Worm (Caenorhabditis elegans) whole organism, L4 larva: Measurements from ENCODE around the gene atf-8.
A peak's percentile ranks its signal among the peaks of the same experiment; 100 is the strongest.

Experiments used
- D1046.2 ChIP-seq: fragments of 200-800 bp; sonication (Bioruptor generic); IDR thresholded peaks from 2 replicates; pipeline ENCODE4 v1.3.6; 2022; ENCODE audit warnings: missing genetic modification characterization, missing compliant biosample characterization
- T20F7.1 ChIP-seq: fragments of 200-800 bp; sonication (Bioruptor generic); optimal IDR thresholded peaks from 2 replicates; lab custom pipeline; 2018; ENCODE audit warnings: mild to moderate bottlenecking, missing genetic modification characterization, missing compliant biosample characterization
- T26A8.4 ChIP-seq: fragments of 200-800 bp; sonication (Bioruptor generic); IDR thresholded peaks from 2 replicates; pipeline ENCODE4 v1.3.6; 2022; ENCODE audit warnings: missing genetic modification characterization, missing compliant biosample characterization
- Y75B8A.6 ChIP-seq: fragments of 200-800 bp; sonication (Bioruptor generic); IDR thresholded peaks from 2 replicates; pipeline ENCODE4 v1.3.6; 2022; ENCODE audit warnings: missing genetic modification reagents, missing genetic modification characterization, missing compliant biosample characterization
- aha-1 ChIP-seq: fragments of 150-350 bp; peaks from one replicate; lab custom pipeline; 2014; ENCODE audit warnings: missing biosample characterization, missing genetic modification characterization
- aly-2 ChIP-seq: sonication (generic microtip); optimal IDR thresholded peaks from 2 replicates; lab custom pipeline; 2018; ENCODE audit warnings: missing biosample characterization, missing genetic modification characterization
- ama-1 ChIP-seq: fragments of 150-350 bp; optimal IDR thresholded peaks from 2 replicates; lab custom pipeline; 2014; ENCODE audit warnings: inconsistent platforms, mixed read lengths
- arid-1 ChIP-seq: fragments of 200-800 bp; sonication (Bioruptor generic); conservative IDR thresholded peaks from 2 replicates; pipeline ENCODE4 v1.3.6; 2022; ENCODE audit warnings: missing genetic modification reagents, missing genetic modification characterization, missing compliant biosample characterization
- attf-4 ChIP-seq: sonication (generic microtip); optimal IDR thresholded peaks from 3 replicates; lab custom pipeline; 2017; ENCODE audit warnings: missing biosample characterization, missing genetic modification characterization
- ceh-20 ChIP-seq: fragments of 200-800 bp; sonication (Bioruptor generic); IDR thresholded peaks from 2 replicates; pipeline ENCODE4 v1.3.6; 2022; ENCODE audit warnings: missing genetic modification reagents, missing genetic modification characterization, missing compliant biosample characterization
- ctbp-1 ChIP-seq: fragments of 200-800 bp; sonication (Bioruptor generic); IDR thresholded peaks from 2 replicates; pipeline ENCODE4 v1.3.6; 2022; ENCODE audit warnings: missing genetic modification reagents, missing genetic modification characterization, missing compliant biosample characterization
- egl-27 ChIP-seq: sonication (generic microtip); optimal IDR thresholded peaks from 3 replicates; lab custom pipeline; 2017; ENCODE audit warnings: missing biosample characterization, missing genetic modification reagents, missing genetic modification characterization
- lin-38 ChIP-seq: fragments of 200-800 bp; sonication (Bioruptor generic); IDR thresholded peaks from 2 replicates; pipeline ENCODE4 v1.3.6; 2022; ENCODE audit warnings: missing genetic modification reagents, missing genetic modification characterization, missing compliant biosample characterization
- lir-3 ChIP-seq: sonication (generic microtip); optimal IDR thresholded peaks from 2 replicates; lab custom pipeline; 2016; ENCODE audit warnings: mild to moderate bottlenecking, missing genetic modification characterization, missing compliant biosample characterization
- mdl-1 ChIP-seq, 2 experiments: fragments of 150-350 bp in 1 of 2; sonication (generic microtip) in 1 of 2; optimal IDR thresholded peaks; 2 replicates each; lab custom pipeline; 2014 to 2017; ENCODE audit warnings: missing biosample characterization in 2 of 2, missing genetic modification characterization in 2 of 2
- mes-2 ChIP-seq: sonication (generic microtip); optimal IDR thresholded peaks from 2 replicates; lab custom pipeline; 2016; ENCODE audit warnings: missing genotype, mild to moderate bottlenecking, missing genetic modification characterization, missing compliant biosample characterization; ENCODE audit not compliant: poor library complexity, severe bottlenecking
- mxl-2 ChIP-seq: fragments of 200-800 bp; sonication (Bioruptor generic); conservative IDR thresholded peaks from 2 replicates; pipeline ENCODE4 v1.3.6; 2022; ENCODE audit warnings: missing genetic modification reagents, missing genetic modification characterization, missing compliant biosample characterization
- nhr-76 ChIP-seq: fragments of 150-350 bp; optimal IDR thresholded peaks from 2 replicates; lab custom pipeline; 2014; ENCODE audit warnings: missing biosample characterization, missing genetic modification characterization
- pha-4 ChIP-seq, 2 experiments: fragments of 150-350 bp in 1 of 2; fragments of 200-800 bp in 1 of 2; sonication (Bioruptor generic) in 1 of 2; IDR thresholded peaks in 1 of 2; optimal IDR thresholded peaks in 1 of 2; 2 replicates each; pipeline versions ENCODE4 v1.3.6 to Lab custom; 2014 to 2022; ENCODE audit warnings: missing genetic modification characterization in 2 of 2, missing genetic modification reagents in 2 of 2, missing biosample characterization in 1 of 2, missing compliant biosample characterization in 1 of 2
- php-3 ChIP-seq: fragments of 200-800 bp; sonication (Bioruptor generic); IDR thresholded peaks from 2 replicates; pipeline ENCODE4 v1.3.6; 2022; ENCODE audit warnings: missing genetic modification reagents, missing genetic modification characterization, missing compliant biosample characterization
- rbr-2 ChIP-seq: sonication (generic microtip); optimal IDR thresholded peaks from 2 replicates; lab custom pipeline; 2016; ENCODE audit warnings: missing genotype, missing genetic modification characterization, missing compliant biosample characterization
- set-16 ChIP-seq: fragments of 200-800 bp; sonication (Bioruptor generic); IDR thresholded peaks from 2 replicates; pipeline ENCODE4 v1.3.6; 2022; ENCODE audit warnings: missing genetic modification reagents, missing genetic modification characterization, missing compliant biosample characterization
- skn-1 ChIP-seq: fragments of 150-350 bp; optimal IDR thresholded peaks from 2 replicates; lab custom pipeline; 2014; ENCODE audit warnings: missing biosample characterization, missing genetic modification characterization
- tra-1 ChIP-seq: fragments of 200-800 bp; sonication (Bioruptor generic); IDR thresholded peaks from 2 replicates; pipeline ENCODE4 v1.3.6; 2022; ENCODE audit warnings: missing genetic modification reagents, missing genetic modification characterization, missing compliant biosample characterization
- unc-62 ChIP-seq, 3 experiments: fragments of 150-350 bp in 1 of 3; sonication (generic microtip); optimal IDR thresholded peaks in 2 of 3; peaks in 1 of 3; 1 replicate in 1 of 3; 2 replicates in 2 of 3; lab custom pipeline; 2014 to 2017; ENCODE audit warnings: missing biosample characterization in 3 of 3, missing genetic modification characterization in 3 of 3, missing genetic modification reagents in 3 of 3, missing genotype in 1 of 3
- vab-7 ChIP-seq: fragments of 200-800 bp; sonication (Bioruptor generic); IDR thresholded peaks from 2 replicates; pipeline ENCODE4 v1.3.6; 2022; ENCODE audit warnings: missing genetic modification reagents, missing genetic modification characterization, missing compliant biosample characterization

atf-8 gene

ce11 chrV:6117013-6117412, 11.6 kb downstream of the atf-8 start:
- peak in 1 of 2 experiments; percentile 93 for TF ChIP-seq unc-62 (GFP tag; optimal IDR thresholded peaks at IDR 0.05 in 1 of 2; lab: Kevin White, UChicago)
- no peak for TF ChIP-seq unc-62 (tag; optimal IDR thresholded peaks at IDR 0.05; lab: Kevin White, UChicago)
- no peak for TF ChIP-seq D1046.2 (GFP tag; lab: Robert Waterston, UW)
- TF ChIP-seq, all 104 proteins: peak for 1

ce11 chrV:6120156-6120879, 14.9 kb downstream of the atf-8 start, which contains the start of gene ceh-49:
TSS of gene ceh-49 (minus strand) at chrV:6120206.
- TF ChIP-seq vab-7 (no peak), unc-62 (GFP tag; optimal IDR thresholded peaks at IDR 0.05 in 1 of 2; lab: Kevin White, UChicago) (peak in 1 of 2 experiments; percentile 27), unc-62 (tag; optimal IDR thresholded peaks at IDR 0.05; lab: Kevin White, UChicago) (no peak)

ce11 chrV:6121659-6122058, 16.3 kb downstream of the atf-8 start:
- TF ChIP-seq mxl-2 (GFP tag; lab: Robert Waterston, UW) (no peak), rbr-2 (tag; lab: Kevin White, UChicago) (no peak), unc-62 (GFP tag; optimal IDR thresholded peaks at IDR 0.05 in 1 of 2; lab: Kevin White, UChicago) (peak in 1 of 2 experiments; percentile 94), unc-62 (tag; optimal IDR thresholded peaks at IDR 0.05; lab: Kevin White, UChicago) (no peak)

- TF ChIP-seq ama-1 (lab: Kevin White, UChicago), result no peak
- TF ChIP-seq lin-38 (GFP tag; lab: Robert Waterston, UW), result no peak
- TF ChIP-seq nhr-76 (tag; lab: Kevin White, UChicago), result no peak
- peak in 1 of 2 experiments; percentile 93 for TF ChIP-seq unc-62 (GFP tag; optimal IDR thresholded peaks at IDR 0.05 in 1 of 2; lab: Kevin White, UChicago)
- no peak for TF ChIP-seq unc-62 (tag; optimal IDR thresholded peaks at IDR 0.05; lab: Kevin White, UChicago)
- no peak for TF ChIP-seq T26A8.4 (GFP tag; lab: Robert Waterston, UW)
Observed at ce11 chrV:6128355-6128754, 22.9 kb downstream of the atf-8 start.

- TF ChIP-seq mxl-2 (GFP tag; lab: Robert Waterston, UW) (no peak), mdl-1 (tag; optimal IDR thresholded peaks at IDR 0.05; lab: Kevin White, UChicago) (no peak), php-3 (GFP tag; lab: Robert Waterston, UW) (no peak), Y75B8A.6 (GFP tag; lab: Robert Waterston, UW) (no peak), egl-27 (tag; lab: Kevin White, UChicago) (no peak), arid-1 (GFP tag; lab: Robert Waterston, UW) (no peak), ceh-20 (GFP tag; lab: Robert Waterston, UW) (no peak), ctbp-1 (GFP tag; lab: Robert Waterston, UW) (no peak), rbr-2 (tag; lab: Kevin White, UChicago) (no peak), skn-1 (no peak), attf-4 (tag; lab: Kevin White, UChicago) (no peak), lir-3 (tag; lab: Kevin White, UChicago) (no peak)
- TF ChIP-seq, all 104 proteins: peak for 0
Observed at ce11 chrV:6131100-6131499, 25.7 kb downstream of the atf-8 start, which contains the start of gene exp-2. TSS of gene exp-2 (plus strand) at chrV:6131400.

- TF ChIP-seq unc-62 (GFP tag; optimal IDR thresholded peaks at IDR 0.05 in 1 of 2; lab: Kevin White, UChicago) (peak in 1 of 2 experiments; percentile 95), unc-62 (tag; optimal IDR thresholded peaks at IDR 0.05; lab: Kevin White, UChicago) (no peak), T20F7.1 (GFP tag; lab: Kevin White, UChicago) (no peak)
Observed at ce11 chrV:6135428-6135827, 30.0 kb downstream of the atf-8 start.

ce11 chrV:6138167-6138566, 32.8 kb downstream of the atf-8 start:
- TF ChIP-seq aha-1, result peak; percentile 97
- TF ChIP-seq aly-2 (tag; lab: Kevin White, UChicago), result no peak
- TF ChIP-seq set-16, result no peak
- TF ChIP-seq php-3 (GFP tag; lab: Robert Waterston, UW), result no peak
- no peak for TF ChIP-seq tra-1
- TF ChIP-seq mes-2 (tag; lab: Kevin White, UChicago), result no peak
- no peak for TF ChIP-seq pha-4 (GFP tag; IDR thresholded peaks at IDR 0.05; lab: Robert Waterston, UW)
- no peak for TF ChIP-seq pha-4 (tag; optimal IDR thresholded peaks at IDR 0.05; lab: Kevin White, UChicago)
